Worm (Caenorhabditis elegans) whole organism, L4 larva: ENCODE data around the gene eif-2D.

Source experiments
- F26F4.8 ChIP-seq: fragments of 200-800 bp; sonication (Bioruptor generic); conservative IDR thresholded peaks from 2 replicates; pipeline ENCODE4 v1.3.6; 2022; ENCODE audit warnings: missing genetic modification characterization, missing compliant biosample characterization
- T20F7.1 ChIP-seq: fragments of 200-800 bp; sonication (Bioruptor generic); optimal IDR thresholded peaks from 2 replicates; lab custom pipeline; 2018; ENCODE audit warnings: mild to moderate bottlenecking, missing genetic modification characterization, missing compliant biosample characterization
- Y105C5A.15 ChIP-seq: fragments of 200-800 bp; sonication (Bioruptor generic); IDR thresholded peaks from 2 replicates; pipeline ENCODE4 v1.3.6; 2022; ENCODE audit warnings: missing genetic modification characterization, missing compliant biosample characterization
- Y48G9A.11 ChIP-seq: fragments of 200-800 bp; sonication (Bioruptor generic); IDR thresholded peaks from 2 replicates; pipeline ENCODE4 v1.3.6; 2022; ENCODE audit warnings: missing genetic modification reagents, missing genetic modification characterization, missing compliant biosample characterization
- Y5F2A.4 ChIP-seq: fragments of 200-800 bp; sonication (Bioruptor generic); optimal IDR thresholded peaks from 2 replicates; lab custom pipeline; 2018; ENCODE audit warnings: mild to moderate bottlenecking, missing genetic modification characterization, missing compliant biosample characterization
- ZK337.2 ChIP-seq: fragments of 200-800 bp; sonication (Bioruptor generic); IDR thresholded peaks from 2 replicates; pipeline ENCODE4 v1.3.6; 2022; ENCODE audit warnings: missing genetic modification reagents, missing genetic modification characterization, missing compliant biosample characterization
- ZK546.5 ChIP-seq, 2 experiments: sonication (generic microtip); optimal IDR thresholded peaks; 2 replicates each; lab custom pipeline; 2017; ENCODE audit warnings: missing biosample characterization in 2 of 2, missing genetic modification characterization in 2 of 2
- aha-1 ChIP-seq: fragments of 150-350 bp; peaks from one replicate; lab custom pipeline; 2014; ENCODE audit warnings: missing biosample characterization, missing genetic modification characterization
- aly-2 ChIP-seq: sonication (generic microtip); optimal IDR thresholded peaks from 2 replicates; lab custom pipeline; 2018; ENCODE audit warnings: missing biosample characterization, missing genetic modification characterization
- ceh-82 ChIP-seq: sonication (generic microtip); optimal IDR thresholded peaks from 2 replicates; lab custom pipeline; 2017; ENCODE audit warnings: missing biosample characterization, missing genetic modification characterization
- ctbp-1 ChIP-seq: fragments of 200-800 bp; sonication (Bioruptor generic); IDR thresholded peaks from 2 replicates; pipeline ENCODE4 v1.3.6; 2022; ENCODE audit warnings: missing genetic modification reagents, missing genetic modification characterization, missing compliant biosample characterization
- daf-8 ChIP-seq: fragments of 200-800 bp; sonication (Bioruptor generic); IDR thresholded peaks from 2 replicates; pipeline ENCODE4 v1.3.6; 2022; ENCODE audit warnings: missing genetic modification characterization, missing compliant biosample characterization
- dmd-6 ChIP-seq: fragments of 200-800 bp; sonication (Bioruptor generic); IDR thresholded peaks from 2 replicates; pipeline ENCODE4 v1.3.6; 2022; ENCODE audit warnings: missing genetic modification reagents, missing genetic modification characterization, missing compliant biosample characterization
- dpl-1 ChIP-seq: fragments of 150-350 bp; optimal IDR thresholded peaks from 2 replicates; lab custom pipeline; 2014; ENCODE audit warnings: missing biosample characterization, missing genetic modification reagents, missing genetic modification characterization
- dve-1 ChIP-seq: sonication (generic microtip); optimal IDR thresholded peaks from 2 replicates; lab custom pipeline; 2017; ENCODE audit warnings: antibody characterized with exemption, mild to moderate bottlenecking, missing genetic modification characterization, missing compliant biosample characterization; ENCODE audit not compliant: insufficient read depth
- gei-8 ChIP-seq: fragments of 200-800 bp; sonication (Bioruptor generic); optimal IDR thresholded peaks from 2 replicates; lab custom pipeline; 2018; ENCODE audit warnings: mild to moderate bottlenecking, missing genetic modification characterization, missing compliant biosample characterization
- hif-1 ChIP-seq, 2 experiments: sonication (generic microtip); optimal IDR thresholded peaks; 2 replicates each; lab custom pipeline; 2016 to 2017; ENCODE audit warnings: missing compliant biosample characterization in 2 of 2, missing genetic modification characterization in 2 of 2, missing genetic modification reagents in 2 of 2, missing genotype in 2 of 2, mild to moderate bottlenecking in 1 of 2
- hlh-30 ChIP-seq: sonication (generic microtip); optimal IDR thresholded peaks from 2 replicates; lab custom pipeline; 2017; ENCODE audit warnings: antibody characterized with exemption, mild to moderate bottlenecking, missing genetic modification characterization, missing compliant biosample characterization; ENCODE audit not compliant: insufficient read depth
- lin-38 ChIP-seq: fragments of 200-800 bp; sonication (Bioruptor generic); IDR thresholded peaks from 2 replicates; pipeline ENCODE4 v1.3.6; 2022; ENCODE audit warnings: missing genetic modification reagents, missing genetic modification characterization, missing compliant biosample characterization
- lsy-2 ChIP-seq, 2 experiments: fragments of 150-350 bp in 1 of 2; sonication (generic microtip) in 1 of 2; optimal IDR thresholded peaks; 2 replicates each; lab custom pipeline; 2014 to 2017; ENCODE audit warnings: missing biosample characterization in 2 of 2, missing genetic modification characterization in 2 of 2
- mep-1 ChIP-seq: fragments of 150-350 bp; sonication (generic microtip); optimal IDR thresholded peaks from 3 replicates; lab custom pipeline; 2014; ENCODE audit warnings: missing biosample characterization, missing genetic modification characterization
- mxl-3 ChIP-seq: fragments of 200-800 bp; sonication (Bioruptor generic); optimal IDR thresholded peaks from 2 replicates; lab custom pipeline; 2018; ENCODE audit warnings: mild to moderate bottlenecking, missing genetic modification characterization, missing compliant biosample characterization
- nhr-102 ChIP-seq: sonication (generic microtip); optimal IDR thresholded peaks from 2 replicates; lab custom pipeline; 2016; ENCODE audit warnings: mild to moderate bottlenecking, missing genetic modification characterization, moderate library complexity, missing compliant biosample characterization
- pha-4 ChIP-seq, 2 experiments: fragments of 150-350 bp in 1 of 2; fragments of 200-800 bp in 1 of 2; sonication (Bioruptor generic) in 1 of 2; IDR thresholded peaks in 1 of 2; optimal IDR thresholded peaks in 1 of 2; 2 replicates each; pipeline versions ENCODE4 v1.3.6 to Lab custom; 2014 to 2022; ENCODE audit warnings: missing genetic modification characterization in 2 of 2, missing genetic modification reagents in 2 of 2, missing biosample characterization in 1 of 2, missing compliant biosample characterization in 1 of 2
- pqm-1 ChIP-seq: sonication (generic microtip); optimal IDR thresholded peaks from 2 replicates; lab custom pipeline; 2017; ENCODE audit warnings: missing biosample characterization, missing genetic modification characterization
- rbr-2 ChIP-seq: sonication (generic microtip); optimal IDR thresholded peaks from 2 replicates; lab custom pipeline; 2016; ENCODE audit warnings: missing genotype, missing genetic modification characterization, missing compliant biosample characterization
- sdz-12 ChIP-seq: fragments of 200-800 bp; sonication (Bioruptor generic); optimal IDR thresholded peaks from 2 replicates; lab custom pipeline; 2018; ENCODE audit warnings: mild to moderate bottlenecking, missing genetic modification characterization, missing compliant biosample characterization
- tra-1 ChIP-seq: fragments of 200-800 bp; sonication (Bioruptor generic); IDR thresholded peaks from 2 replicates; pipeline ENCODE4 v1.3.6; 2022; ENCODE audit warnings: missing genetic modification reagents, missing genetic modification characterization, missing compliant biosample characterization
- unc-62 ChIP-seq, 3 experiments: fragments of 150-350 bp in 1 of 3; sonication (generic microtip); optimal IDR thresholded peaks in 2 of 3; peaks in 1 of 3; 1 replicate in 1 of 3; 2 replicates in 2 of 3; lab custom pipeline; 2014 to 2017; ENCODE audit warnings: missing biosample characterization in 3 of 3, missing genetic modification characterization in 3 of 3, missing genetic modification reagents in 3 of 3, missing genotype in 1 of 3
- zag-1 ChIP-seq: fragments of 150-350 bp; optimal IDR thresholded peaks from 2 replicates; lab custom pipeline; 2014; ENCODE audit warnings: missing biosample characterization, missing genetic modification characterization
- zfp-3 ChIP-seq: fragments of 200-800 bp; sonication (Bioruptor generic); conservative IDR thresholded peaks from 2 replicates; pipeline ENCODE4 v1.3.6; 2022; ENCODE audit warnings: missing genetic modification reagents, missing genetic modification characterization, missing compliant biosample characterization
- zip-11 ChIP-seq: fragments of 200-800 bp; sonication (Bioruptor generic); IDR thresholded peaks from 2 replicates; pipeline ENCODE4 v1.3.6; 2022; ENCODE audit warnings: missing genetic modification characterization, missing compliant biosample characterization
- zip-2 ChIP-seq: fragments of 150-350 bp; optimal IDR thresholded peaks from 2 replicates; lab custom pipeline; 2014; ENCODE audit warnings: missing biosample characterization, missing genetic modification characterization

eif-2D gene

DNA sequence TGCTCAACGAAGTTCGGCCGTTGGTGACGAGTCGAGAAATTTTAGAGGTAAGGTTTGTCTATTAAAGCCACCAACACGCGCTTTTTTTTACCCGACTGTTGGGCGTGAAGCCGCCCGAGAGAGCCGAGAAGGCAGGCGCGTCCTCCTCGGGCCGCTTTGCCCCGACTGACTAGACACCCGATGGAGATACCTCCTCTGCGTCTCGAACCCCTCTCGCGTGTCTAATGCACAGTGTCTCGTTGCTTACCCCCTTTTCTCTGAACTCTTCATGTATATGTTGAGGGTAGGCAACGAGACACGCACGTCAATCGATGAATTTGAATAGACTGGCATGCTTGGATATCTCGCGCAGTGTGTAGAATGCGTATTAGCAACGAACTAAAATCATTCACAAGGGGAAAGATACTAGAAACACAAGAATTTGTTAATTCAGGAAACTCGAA, 29.8 kb upstream of the eif-2D start (continued):
- peak; percentile 44 for TF ChIP-seq zag-1 (tag; lab: Kevin White, UChicago)
- TF ChIP-seq zip-2 (tag; lab: Kevin White, UChicago), result no peak
- peak; percentile 99 for TF ChIP-seq aha-1 (tag; lab: Kevin White, UChicago)
- TF ChIP-seq pqm-1, result peak; percentile 11
- TF ChIP-seq daf-8 (GFP tag; lab: Robert Waterston, UW), result peak; percentile 83; the same call in 1 of the 2 replicates
- TF ChIP-seq zip-11 (GFP tag; lab: Robert Waterston, UW), result peak; percentile 67; the same call in 1 of the 2 replicates
- TF ChIP-seq F26F4.8, result peak; percentile 57; the same call in 1 of the 2 replicates
- TF ChIP-seq ceh-82 (tag; lab: Kevin White, UChicago), result no peak
- TF ChIP-seq ctbp-1 (GFP tag; lab: Robert Waterston, UW), result peak; percentile 99
- TF ChIP-seq Y5F2A.4 (GFP tag; lab: Kevin White, UChicago), result peak; percentile 81
- peak; percentile 80 for TF ChIP-seq dve-1 (tag; lab: Kevin White, UChicago)
- peak; percentile 96 for TF ChIP-seq rbr-2 (tag; lab: Kevin White, UChicago)
- peak; percentile 82 for TF ChIP-seq T20F7.1
- TF ChIP-seq pha-4 (GFP tag; IDR thresholded peaks at IDR 0.05; lab: Robert Waterston, UW), result peak; percentile 98
- TF ChIP-seq pha-4 (tag; optimal IDR thresholded peaks at IDR 0.05; lab: Kevin White, UChicago), result no peak
- TF ChIP-seq dmd-6, result peak; percentile 90
- peak; percentile 37 for TF ChIP-seq dpl-1 (GFP tag; lab: Kevin White, UChicago)
- TF ChIP-seq Y105C5A.15 (GFP tag; lab: Robert Waterston, UW), result peak; percentile 99

DNA sequence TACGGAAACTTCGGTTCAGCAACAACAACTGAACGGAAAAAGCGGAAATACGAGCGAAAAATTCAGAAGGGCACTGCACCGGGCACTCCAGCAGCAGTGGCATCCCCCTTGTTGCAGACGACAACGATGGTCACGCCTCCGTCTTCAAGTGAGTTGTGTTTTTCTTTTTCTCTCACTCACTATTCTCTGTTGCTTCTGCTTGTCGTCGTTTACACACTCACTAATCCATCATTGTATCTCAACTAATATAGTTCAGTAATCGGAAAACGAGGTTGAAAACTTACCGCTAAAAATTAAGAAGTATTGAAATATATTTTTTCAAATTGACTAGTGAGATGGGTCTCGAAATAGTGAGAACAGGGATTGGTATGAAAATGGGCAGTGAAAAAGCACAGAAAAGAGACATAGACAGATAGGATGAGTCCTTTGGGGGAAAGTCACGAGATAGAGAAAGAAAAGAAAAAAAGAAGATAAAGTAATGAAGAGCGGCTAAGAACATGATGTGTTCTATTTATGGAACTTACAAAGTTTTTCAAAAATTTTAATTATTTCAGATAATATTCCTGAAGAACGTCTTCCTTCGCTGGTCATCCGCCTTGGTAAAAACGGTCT, 28.2 kb upstream of the eif-2D start:
- peak; percentile 13 for TF ChIP-seq rbr-2 (tag; lab: Kevin White, UChicago)
- TF ChIP-seq unc-62 (GFP tag; optimal IDR thresholded peaks at IDR 0.05 in 1 of 2; lab: Kevin White, UChicago), result peak in 1 of 2 experiments; percentile 91
- no peak for TF ChIP-seq unc-62 (tag; optimal IDR thresholded peaks at IDR 0.05; lab: Kevin White, UChicago)
- peak in 1 of 2 experiments; percentile 50 for TF ChIP-seq lsy-2 (tag; optimal IDR thresholded peaks at IDR 0.05; lab: Kevin White, UChicago)
- no peak for TF ChIP-seq mxl-3 (GFP tag; lab: Kevin White, UChicago)
- TF ChIP-seq mep-1, result peak; percentile 8
- peak; percentile 5 for TF ChIP-seq sdz-12 (GFP tag; lab: Kevin White, UChicago)
- peak; percentile 70 for TF ChIP-seq aha-1 (tag; lab: Kevin White, UChicago)
- 0 out of 2 replicates have a peak, but pooled peaks have one; percentile 37 for TF ChIP-seq Y48G9A.11
- TF ChIP-seq hlh-30 (tag; lab: Kevin White, UChicago), result peak; percentile 73
- TF ChIP-seq ZK337.2, result no peak

DNA sequence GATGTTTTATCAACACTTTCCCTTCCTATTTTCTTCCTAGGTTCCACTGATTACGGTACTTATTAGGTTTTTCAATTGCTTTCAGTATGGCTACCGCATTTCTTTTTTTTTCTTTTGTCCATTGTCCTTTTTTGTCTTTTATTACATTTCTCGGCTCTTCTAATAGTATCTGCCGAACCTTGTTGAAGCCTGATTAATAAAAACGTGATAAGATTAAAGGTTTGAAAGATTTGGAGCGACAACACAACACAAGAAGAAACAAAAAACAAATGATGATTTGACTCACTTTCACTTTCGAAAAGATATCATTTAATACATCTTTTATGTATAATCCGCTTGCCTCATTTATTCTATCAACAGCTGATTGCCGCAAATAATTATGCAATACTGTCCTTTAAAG, 26.5 kb upstream of the eif-2D start, which contains the start of gene C25H3.15:
Gene C25H3.15 (plus strand): TSS at position 301 of the 400 bp plus-strand sequence.
- no peak for TF ChIP-seq zfp-3 (GFP tag; lab: Robert Waterston, UW)
- no peak for TF ChIP-seq aly-2 (tag; lab: Kevin White, UChicago)
- no peak for TF ChIP-seq nhr-102 (tag; lab: Kevin White, UChicago)
- TF ChIP-seq tra-1 (GFP tag; lab: Robert Waterston, UW), result no peak
- TF ChIP-seq Y105C5A.15 (GFP tag; lab: Robert Waterston, UW), result no peak
- no peak for TF ChIP-seq lsy-2 (tag; optimal IDR thresholded peaks at IDR 0.05; lab: Kevin White, UChicago)
- TF ChIP-seq ZK546.5 (tag; optimal IDR thresholded peaks at IDR 0.05; lab: Kevin White, UChicago), result no peak
- TF ChIP-seq zag-1 (tag; lab: Kevin White, UChicago), result no peak
- TF ChIP-seq zip-2 (tag; lab: Kevin White, UChicago), result no peak
- TF ChIP-seq gei-8 (GFP tag; lab: Kevin White, UChicago), result no peak
- TF ChIP-seq mep-1, result no peak
- TF ChIP-seq hif-1 (tag; optimal IDR thresholded peaks at IDR 0.05; lab: Kevin White, UChicago), result no peak
- no peak for TF ChIP-seq lin-38 (GFP tag; lab: Robert Waterston, UW)
